Fruit fly (Drosophila melanogaster): Measurements from ENCODE around the gene ATPsynE.

Gene ATPsynE

dm6 chr3R:14361741-14362232 is 35.0 kb downstream of the ATPsynE start, which contains the start of gene Dnaaf5 (continued):
- TF ChIP-seq twi (tag; optimal IDR thresholded peaks at IDR 0.05): no peak
- TF ChIP-seq sens (GFP tag): peak; percentile 67
- TF ChIP-seq CG14965 (GFP tag; optimal IDR thresholded peaks at IDR 0.05; ENCODE audit: borderline replicate concordance): no peak
- peak; percentile 18; the same call in 1 of the 2 replicates for TF ChIP-seq CG17328 (GFP tag; IDR thresholded peaks at IDR 0.05)
- no peak for TF ChIP-seq p53 (GFP tag; optimal IDR thresholded peaks at IDR 0.05)
- TF ChIP-seq fd102C (GFP tag; optimal IDR thresholded peaks at IDR 0.05): no peak
- no peak for TF ChIP-seq chinmo (GFP tag; IDR thresholded peaks at IDR 0.05; ENCODE audit: partially characterized antibody)
- no peak for TF ChIP-seq nmo (GFP tag; optimal IDR thresholded peaks at IDR 0.05)
- TF ChIP-seq CG12236 (GFP tag; optimal IDR thresholded peaks at IDR 0.05): no peak
- no peak for TF ChIP-seq CG31365 (tag; optimal IDR thresholded peaks at IDR 0.05)
- peak; percentile 51; the same call in 1 of the 2 replicates for TF ChIP-seq MBD-R2 (GFP tag; IDR thresholded peaks at IDR 0.05)
- no peak; the same call in 2 of the 3 replicates for TF ChIP-seq z (GFP tag; IDR thresholded peaks at IDR 0.05)
- no peak for TF ChIP-seq pfk (GFP tag; optimal IDR thresholded peaks at IDR 0.05)
- peak; percentile 57 for TF ChIP-seq CG10431 (GFP tag; optimal IDR thresholded peaks at IDR 0.05)
- no peak for TF ChIP-seq CG8924 (tag; optimal IDR thresholded peaks at IDR 0.05)
- no peak for TF ChIP-seq Kr (GFP tag; optimal IDR thresholded peaks at IDR 0.05)
- no peak for TF ChIP-seq jigr1 (GFP tag; IDR thresholded peaks at IDR 0.05)
- TF ChIP-seq D19A (tag; optimal IDR thresholded peaks at IDR 0.05): peak; percentile 5
- TF ChIP-seq kay (GFP tag; optimal IDR thresholded peaks at IDR 0.05): no peak
- TF ChIP-seq CG14667 (GFP tag; IDR thresholded peaks at IDR 0.05): no peak
- TF ChIP-seq CG7372 (GFP tag; IDR thresholded peaks at IDR 0.05): no peak
- no peak for TF ChIP-seq h (optimal IDR thresholded peaks at IDR 0.05)
- TF ChIP-seq ken (GFP tag; IDR thresholded peaks at IDR 0.05): no peak
- no peak for TF ChIP-seq da (GFP tag; optimal IDR thresholded peaks at IDR 0.05)
- no peak for TF ChIP-seq gfzf (GFP tag; optimal IDR thresholded peaks at IDR 0.05)
- TF ChIP-seq dmrt99B (tag; optimal IDR thresholded peaks at IDR 0.05): no peak
- TF ChIP-seq CG17385 (GFP tag; optimal IDR thresholded peaks at IDR 0.05): peak; percentile 42
- no peak for TF ChIP-seq NK7.1 (GFP tag; optimal IDR thresholded peaks at IDR 0.05)
- TF ChIP-seq ind (GFP tag; optimal IDR thresholded peaks at IDR 0.05): no peak
- TF ChIP-seq CG10654 (GFP tag; optimal IDR thresholded peaks at IDR 0.05): no peak
- TF ChIP-seq CG3726 (GFP tag; IDR thresholded peaks at IDR 0.05): no peak
- TF ChIP-seq CG6683 (GFP tag; optimal IDR thresholded peaks at IDR 0.05): no peak
- TF ChIP-seq Gug (GFP tag; IDR thresholded peaks at IDR 0.05): no peak
- TF ChIP-seq Stat92E (GFP tag; optimal IDR thresholded peaks at IDR 0.05): peak in 1 of 3 experiments; percentile 45
- no peak for TF ChIP-seq sens-2 (GFP tag; IDR thresholded peaks at IDR 0.05)
- TF ChIP-seq HmgD (GFP tag; optimal IDR thresholded peaks at IDR 0.05): no peak
- TF ChIP-seq Dfd (GFP tag; optimal IDR thresholded peaks at IDR 0.05): no peak
- no peak for TF ChIP-seq CG8359 (GFP tag; optimal IDR thresholded peaks at IDR 0.05; ENCODE audit: borderline replicate concordance)
- no peak for TF ChIP-seq Fer2 (tag; optimal IDR thresholded peaks at IDR 0.05)
- no peak for TF ChIP-seq CG4328 (GFP tag; optimal IDR thresholded peaks at IDR 0.05)
- TF ChIP-seq CG15479 (GFP tag; optimal IDR thresholded peaks at IDR 0.05): peak; percentile 51
- peak; percentile 31; the same call in 1 of the 2 replicates for TF ChIP-seq CG9932 (GFP tag; IDR thresholded peaks at IDR 0.05)
- TF ChIP-seq CG2116 (GFP tag; optimal IDR thresholded peaks at IDR 0.05): no peak
- peak; percentile 81 for TF ChIP-seq lab (GFP tag; optimal IDR thresholded peaks at IDR 0.05)
- no peak for TF ChIP-seq prd (optimal IDR thresholded peaks at IDR 0.05)
- TF ChIP-seq prd (GFP tag; IDR thresholded peaks at IDR 0.05): no peak
- TF ChIP-seq croc (GFP tag; conservative IDR thresholded peaks at IDR 0.05): no peak
- no peak for TF ChIP-seq CG30020 (tag; optimal IDR thresholded peaks at IDR 0.05)
- no peak for TF ChIP-seq dmrt11E (tag; optimal IDR thresholded peaks at IDR 0.05)
- TF ChIP-seq toy (GFP tag; IDR thresholded peaks at IDR 0.05): no peak
- no peak for TF ChIP-seq Doc3 (GFP tag; IDR thresholded peaks at IDR 0.05; ENCODE audit: partially characterized antibody)
